Fruit fly (Drosophila melanogaster): ENCODE measurements around the gene CG5961.

Gene CG5961

DNA sequence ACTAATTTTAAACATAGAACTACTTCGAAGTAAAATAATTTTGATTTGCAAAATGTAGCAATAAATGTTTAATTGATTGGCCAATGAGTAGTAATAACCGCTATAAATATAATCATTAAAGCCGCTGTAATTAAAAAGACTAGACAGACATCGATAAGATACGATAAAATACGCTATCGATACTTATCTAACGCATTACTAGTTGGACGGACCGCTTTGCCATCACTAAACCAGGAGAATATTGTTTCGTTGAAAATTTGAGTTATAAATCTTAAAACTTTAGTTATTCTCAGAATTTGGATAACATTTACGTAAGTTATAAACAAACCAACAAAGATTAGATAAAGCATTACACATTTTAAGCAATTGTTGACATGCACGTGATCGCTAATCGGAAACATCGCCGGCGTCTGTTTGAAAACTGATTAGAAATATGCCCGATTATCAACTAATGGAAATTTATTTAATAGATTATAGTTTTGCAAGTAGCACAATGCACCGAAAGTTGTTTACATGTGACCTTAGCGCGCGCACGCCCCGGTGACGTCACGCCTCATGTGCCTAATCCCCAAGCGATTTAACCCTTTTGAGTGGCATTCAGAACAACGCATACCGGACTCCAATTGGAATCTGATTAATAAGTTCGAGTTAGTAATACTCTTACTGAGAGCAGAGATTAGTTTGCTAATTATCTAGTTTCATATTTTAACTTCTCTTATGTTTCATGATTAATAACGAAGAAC is 20.5 kb downstream of the CG5961 start, which contains the start of gene Desat1 (continued):
- no peak for TF ChIP-seq CrebB (tag; optimal IDR thresholded peaks at IDR 0.05)
- TF ChIP-seq pum (GFP tag; optimal IDR thresholded peaks at IDR 0.05), result no peak
- no peak for TF ChIP-seq fru (optimal IDR thresholded peaks at IDR 0.05)
- peak; percentile 54 for TF ChIP-seq MBD-R2 (GFP tag; IDR thresholded peaks at IDR 0.05)
- TF ChIP-seq nau (GFP tag; optimal IDR thresholded peaks at IDR 0.05), result no peak
- peak; percentile 80 for TF ChIP-seq CG7987 (GFP tag; optimal IDR thresholded peaks at IDR 0.05)
- no peak for TF ChIP-seq sisA (GFP tag; IDR thresholded peaks at IDR 0.05)
- TF ChIP-seq CG34224 (GFP tag; IDR thresholded peaks at IDR 0.05; ENCODE audit: partially characterized antibody), result peak; percentile 94
- peak in 1 of 2 experiments; percentile 60 for TF ChIP-seq Pdp1 (GFP tag; optimal IDR thresholded peaks at IDR 0.05)
- TF ChIP-seq CG10462 (GFP tag; optimal IDR thresholded peaks at IDR 0.05), result no peak
- TF ChIP-seq Antp (GFP tag; optimal IDR thresholded peaks at IDR 0.05), result no peak
- peak; percentile 49 for TF ChIP-seq CG4617 (GFP tag; optimal IDR thresholded peaks at IDR 0.05; ENCODE audit: borderline replicate concordance)
- TF ChIP-seq Mad (GFP tag; optimal IDR thresholded peaks at IDR 0.05), result no peak
- TF ChIP-seq Atf6 (GFP tag; IDR thresholded peaks at IDR 0.05), result no peak
- peak; percentile 90 for TF ChIP-seq knrl (GFP tag; IDR thresholded peaks at IDR 0.05; ENCODE audit: partially characterized antibody)
- TF ChIP-seq Dfd (GFP tag; optimal IDR thresholded peaks at IDR 0.05), result no peak
- no peak for TF ChIP-seq crc (GFP tag; optimal IDR thresholded peaks at IDR 0.05)
- no peak for TF ChIP-seq crp (GFP tag; optimal IDR thresholded peaks at IDR 0.05)
- TF ChIP-seq bab2 (GFP tag; optimal IDR thresholded peaks at IDR 0.05), result no peak
- TF ChIP-seq CG30403 (GFP tag; optimal IDR thresholded peaks at IDR 0.05), result peak; percentile 8
- peak; percentile 58; the same call in 1 of the 2 replicates for TF ChIP-seq CG42726 (GFP tag; IDR thresholded peaks at IDR 0.05; ENCODE audit: partially characterized antibody)
- no peak for TF ChIP-seq pan (optimal IDR thresholded peaks at IDR 0.05)
- no peak for TF ChIP-seq pan (GFP tag; optimal IDR thresholded peaks at IDR 0.05 in 1 of 2, IDR thresholded peaks at IDR 0.05 in 1 of 2)
- no peak for TF ChIP-seq C15 (GFP tag; IDR thresholded peaks at IDR 0.05)
- peak; percentile 34 for TF ChIP-seq CG8924 (tag; optimal IDR thresholded peaks at IDR 0.05)
- TF ChIP-seq da (GFP tag; optimal IDR thresholded peaks at IDR 0.05), result no peak
- TF ChIP-seq CG7963 (GFP tag; IDR thresholded peaks at IDR 0.05; ENCODE audit: partially characterized antibody), result peak; percentile 88
- peak; percentile 69 for TF ChIP-seq sens (GFP tag)
- no peak for TF ChIP-seq psq (GFP tag; optimal IDR thresholded peaks at IDR 0.05)
- no peak for TF ChIP-seq fu2 (GFP tag; optimal IDR thresholded peaks at IDR 0.05)
- TF ChIP-seq exex (tag; optimal IDR thresholded peaks at IDR 0.05), result peak; percentile 82
- no peak for TF ChIP-seq CG10959 (GFP tag; IDR thresholded peaks at IDR 0.05)
- TF ChIP-seq CG7372 (GFP tag; IDR thresholded peaks at IDR 0.05), result no peak
- TF ChIP-seq Sin3A (optimal IDR thresholded peaks at IDR 0.05), result no peak
- no peak for TF ChIP-seq CG3838 (GFP tag; optimal IDR thresholded peaks at IDR 0.05)
- no peak for TF ChIP-seq Rx (GFP tag; IDR thresholded peaks at IDR 0.05)
- no peak for TF ChIP-seq CG7556 (GFP tag; optimal IDR thresholded peaks at IDR 0.05)
- TF ChIP-seq dm (GFP tag; optimal IDR thresholded peaks at IDR 0.05), result no peak
- peak; percentile 84 for TF ChIP-seq Dref (GFP tag; IDR thresholded peaks at IDR 0.05)
- no peak for TF ChIP-seq CG11696 (GFP tag; IDR thresholded peaks at IDR 0.05)
- TF ChIP-seq repo (GFP tag; optimal IDR thresholded peaks at IDR 0.05), result no peak
- no peak for TF ChIP-seq dysf (GFP tag; IDR thresholded peaks at IDR 0.05)
- TF ChIP-seq CG8359 (GFP tag; optimal IDR thresholded peaks at IDR 0.05; ENCODE audit: borderline replicate concordance), result no peak
- no peak for TF ChIP-seq maf-S (GFP tag; optimal IDR thresholded peaks at IDR 0.05)
- peak; percentile 41 for TF ChIP-seq Abd-B (GFP tag; optimal IDR thresholded peaks at IDR 0.05)
- TF ChIP-seq HHEX (GFP tag; optimal IDR thresholded peaks at IDR 0.05), result no peak
- no peak for TF ChIP-seq yki (optimal IDR thresholded peaks at IDR 0.05)
- no peak for TF ChIP-seq CG4404 (GFP tag; IDR thresholded peaks at IDR 0.05)
- no peak for TF ChIP-seq Doc2 (GFP tag; IDR thresholded peaks at IDR 0.05)
